Fruit fly (Drosophila melanogaster): Measurements from ENCODE around the gene RpS27A.

RpS27A gene

dm6 chr2L:10393467-10393866 is 14.7 kb upstream of the RpS27A start (continued):
- TF ChIP-seq kah (GFP tag; optimal IDR thresholded peaks at IDR 0.05) (no peak), CG17568 (GFP tag; optimal IDR thresholded peaks at IDR 0.05) (no peak), tx (GFP tag; optimal IDR thresholded peaks at IDR 0.05) (no peak), CG12942 (GFP tag; optimal IDR thresholded peaks at IDR 0.05) (no peak), CG11696 (GFP tag; IDR thresholded peaks at IDR 0.05) (no peak), Pdp1 (GFP tag; optimal IDR thresholded peaks at IDR 0.05) (no peak), CG9437 (GFP tag; optimal IDR thresholded peaks at IDR 0.05) (no peak), CG34376 (GFP tag; optimal IDR thresholded peaks at IDR 0.05) (peak; percentile 50), CG11560 (tag; IDR thresholded peaks at IDR 0.05) (no peak), CG18599 (GFP tag; optimal IDR thresholded peaks at IDR 0.05) (no peak), sna (GFP tag; IDR thresholded peaks at IDR 0.05; ENCODE audit: partially characterized antibody) (no peak), amos (GFP tag; IDR thresholded peaks at IDR 0.05; ENCODE audit: partially characterized antibody) (peak; percentile 48; the same call in 1 of the 2 replicates), Optix (GFP tag; IDR thresholded peaks at IDR 0.05) (no peak), CTCF (GFP tag; optimal IDR thresholded peaks at IDR 0.05) (peak; percentile 4), BEAF-32 (GFP tag; optimal IDR thresholded peaks at IDR 0.05) (no peak), grau (tag; optimal IDR thresholded peaks at IDR 0.05) (no peak), ap (GFP tag; IDR thresholded peaks at IDR 0.05) (no peak), CG6254 (GFP tag; optimal IDR thresholded peaks at IDR 0.05) (no peak), CG4424 (GFP tag; optimal IDR thresholded peaks at IDR 0.05) (no peak), lov (optimal IDR thresholded peaks at IDR 0.05) (no peak), lov (GFP tag; IDR thresholded peaks at IDR 0.05) (no peak), cas (GFP tag; IDR thresholded peaks at IDR 0.05) (no peak), zen (tag; optimal IDR thresholded peaks at IDR 0.05) (no peak), B-H1 (GFP tag; IDR thresholded peaks at IDR 0.05) (no peak), CG9609 (GFP tag; optimal IDR thresholded peaks at IDR 0.05) (no peak), nerfin-1 (tag; optimal IDR thresholded peaks at IDR 0.05) (no peak), Hr51 (GFP tag; optimal IDR thresholded peaks at IDR 0.05) (no peak), Bgb (GFP tag; IDR thresholded peaks at IDR 0.05; ENCODE audit: partially characterized antibody) (peak; percentile 60), exex (tag; optimal IDR thresholded peaks at IDR 0.05) (peak; percentile 96), Blimp-1 (GFP tag; optimal IDR thresholded peaks at IDR 0.05) (no peak)

DNA sequence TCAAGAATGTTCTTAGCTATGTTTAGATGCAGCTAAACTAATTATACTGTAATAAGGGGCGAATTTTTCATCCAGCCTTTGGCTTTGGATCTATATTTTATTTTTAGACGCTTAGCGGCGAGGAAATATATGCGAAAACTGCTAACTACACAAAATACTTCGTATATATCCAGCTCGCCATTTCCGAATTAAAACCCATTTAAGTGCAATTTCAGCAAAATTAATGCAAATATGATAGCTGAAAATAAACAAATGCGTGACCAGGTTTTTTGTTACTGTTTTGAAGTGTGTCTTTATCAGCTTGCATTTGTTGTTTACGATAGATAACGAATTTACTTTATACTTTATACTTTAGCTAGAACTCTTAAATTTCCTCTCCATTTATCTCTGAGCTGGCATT is 13.1 kb upstream of the RpS27A start:
- TF ChIP-seq knrl (GFP tag; IDR thresholded peaks at IDR 0.05; ENCODE audit: partially characterized antibody) = no peak
- peak in 1 of 2 experiments; percentile 13 for TF ChIP-seq eve (GFP tag; optimal IDR thresholded peaks at IDR 0.05)

dm6 chr2L:10395642-10396487 is 12.3 kb upstream of the RpS27A start, which contains the start of gene Mdh1:
Gene Mdh1, minus strand, starts transcription at chr2L:10396332.
- TF ChIP-seq CG5245 (GFP tag; optimal IDR thresholded peaks at IDR 0.05) (no peak), CG18599 (GFP tag; optimal IDR thresholded peaks at IDR 0.05) (no peak), CG1602 (GFP tag; optimal IDR thresholded peaks at IDR 0.05) (no peak), psq (GFP tag; optimal IDR thresholded peaks at IDR 0.05) (no peak), eyg (GFP tag; optimal IDR thresholded peaks at IDR 0.05) (no peak), luna (GFP tag; optimal IDR thresholded peaks at IDR 0.05) (no peak), H2.0 (GFP tag; IDR thresholded peaks at IDR 0.05) (no peak), trh (GFP tag; optimal IDR thresholded peaks at IDR 0.05) (no peak), CG34422 (GFP tag; IDR thresholded peaks at IDR 0.05) (peak; percentile 53; the same call in 1 of the 3 replicates), Scr (GFP tag; IDR thresholded peaks at IDR 0.05; ENCODE audit: partially characterized antibody) (0 out of 2 replicates have a peak, but pooled peaks have one; percentile 35), chn (GFP tag; optimal IDR thresholded peaks at IDR 0.05) (no peak), CG7987 (GFP tag; optimal IDR thresholded peaks at IDR 0.05) (no peak), CG17568 (GFP tag; optimal IDR thresholded peaks at IDR 0.05) (no peak), chinmo (GFP tag; IDR thresholded peaks at IDR 0.05; ENCODE audit: partially characterized antibody) (0 out of 4 replicates have a peak, but pooled peaks have one; percentile 13), CG1529 (GFP tag; optimal IDR thresholded peaks at IDR 0.05) (no peak), CG9437 (GFP tag; optimal IDR thresholded peaks at IDR 0.05) (peak; percentile 63), Fer3 (tag; optimal IDR thresholded peaks at IDR 0.05) (no peak), CG8089 (GFP tag; optimal IDR thresholded peaks at IDR 0.05) (no peak), Sox102F (GFP tag; optimal IDR thresholded peaks at IDR 0.05) (no peak)
